Worm (Caenorhabditis elegans) whole organism, L3 larva: ENCODE results near the gene gadr-3.

Source experiments
- ZK546.5 ChIP-seq: sonication (generic microtip); optimal IDR thresholded peaks from 2 replicates; lab custom pipeline; 2017; ENCODE audit warnings: missing biosample characterization, missing genetic modification characterization
- aly-2 ChIP-seq: fragments of 150-350 bp; optimal IDR thresholded peaks from 2 replicates; lab custom pipeline; 2014; ENCODE audit warnings: missing biosample characterization, missing genetic modification characterization
- ceh-9 ChIP-seq: sonication (generic microtip); optimal IDR thresholded peaks from 2 replicates; lab custom pipeline; 2018; ENCODE audit warnings: missing biosample characterization, missing genetic modification characterization
- daf-12 ChIP-seq: fragments of 150-350 bp; optimal IDR thresholded peaks from 2 replicates; lab custom pipeline; 2014; ENCODE audit warnings: missing biosample characterization, missing genetic modification reagents, missing genetic modification characterization
- fkh-10 ChIP-seq: sonication (generic microtip); optimal IDR thresholded peaks from 2 replicates; lab custom pipeline; 2017; ENCODE audit warnings: missing biosample characterization, missing genetic modification reagents, missing genetic modification characterization
- mml-1 ChIP-seq: fragments of 150-350 bp; sonication (generic microtip); optimal IDR thresholded peaks from 3 replicates; lab custom pipeline; 2014; ENCODE audit warnings: missing biosample characterization, missing genetic modification characterization
- nhr-237 ChIP-seq: fragments of 150-350 bp; optimal IDR thresholded peaks from 2 replicates; lab custom pipeline; 2014; ENCODE audit warnings: missing biosample characterization, missing genetic modification characterization
- pha-4 ChIP-seq: fragments of 150-350 bp; optimal IDR thresholded peaks from 2 replicates; lab custom pipeline; 2014; ENCODE audit warnings: missing biosample characterization, missing genetic modification reagents, missing genetic modification characterization
- pqm-1 ChIP-seq: fragments of 150-350 bp; optimal IDR thresholded peaks from 2 replicates; lab custom pipeline; 2017; ENCODE audit warnings: missing biosample characterization, missing genetic modification characterization, inconsistent platforms
- unc-62 ChIP-seq: fragments of 150-350 bp; sonication (generic microtip); optimal IDR thresholded peaks from 4 replicates; lab custom pipeline; 2014; ENCODE audit warnings: missing biosample characterization, missing genetic modification reagents, missing genetic modification characterization
- ztf-4 ChIP-seq: fragments of 150-350 bp; optimal IDR thresholded peaks from 2 replicates; lab custom pipeline; 2014; ENCODE audit warnings: missing biosample characterization, missing genetic modification characterization

ce11 chrIII:6310352-6310751 lies 24.6 kb upstream of the gadr-3 start:
- TF ChIP-seq unc-62 (GFP tag; lab: Kevin White, UChicago) (no peak), pqm-1 (no peak), ZK546.5 (no peak), nhr-237 (tag; lab: Kevin White, UChicago) (no peak), aly-2 (tag; lab: Kevin White, UChicago) (no peak), ceh-9 (no peak), mml-1 (tag; lab: Kevin White, UChicago) (no peak), fkh-10 (GFP tag; lab: Kevin White, UChicago) (peak; percentile 43), daf-12 (no peak), ztf-4 (tag; lab: Kevin White, UChicago) (no peak), pha-4 (tag; lab: Kevin White, UChicago) (no peak)
